Worm (Caenorhabditis elegans) whole organism, early embryonic: Measurements from ENCODE around the gene F09C6.13.

Experiments used
- B0310.2 ChIP-seq: sonication (generic microtip); optimal IDR thresholded peaks from 2 replicates; lab custom pipeline; 2016; ENCODE audit warnings: mild to moderate bottlenecking, missing genetic modification characterization, missing compliant biosample characterization
- F13C5.2 ChIP-seq: sonication (generic microtip); optimal IDR thresholded peaks from 2 replicates; lab custom pipeline; 2017; ENCODE audit warnings: mild to moderate bottlenecking, missing genetic modification characterization, inconsistent platforms, missing compliant biosample characterization
- aly-1 ChIP-seq: sonication (generic microtip); optimal IDR thresholded peaks from 2 replicates; lab custom pipeline; 2016; ENCODE audit warnings: missing genetic modification characterization, missing compliant biosample characterization
- ama-1 ChIP-seq: fragments of 150-350 bp; optimal IDR thresholded peaks from 2 replicates; lab custom pipeline; 2014
- ceh-13 ChIP-seq: fragments of 200-800 bp; sonication (Bioruptor generic); optimal IDR thresholded peaks from 2 replicates; lab custom pipeline; 2018; ENCODE audit warnings: mild to moderate bottlenecking, missing genetic modification characterization, missing compliant biosample characterization
- ceh-36 ChIP-seq: sonication (generic microtip); optimal IDR thresholded peaks from 2 replicates; lab custom pipeline; 2016; ENCODE audit warnings: missing genetic modification characterization, inconsistent platforms, missing compliant biosample characterization
- ets-7 ChIP-seq: sonication (generic microtip); optimal IDR thresholded peaks from 2 replicates; lab custom pipeline; 2016; ENCODE audit warnings: missing genotype, missing genetic modification characterization, missing compliant biosample characterization
- flt-1 ChIP-seq: fragments of 200-800 bp; sonication (Bioruptor generic); IDR thresholded peaks from 2 replicates; pipeline ENCODE4 v1.3.6; 2022; ENCODE audit warnings: missing genetic modification characterization, missing compliant biosample characterization
- hmbx-1 ChIP-seq: sonication (generic microtip); optimal IDR thresholded peaks from 2 replicates; lab custom pipeline; 2016; ENCODE audit warnings: mild to moderate bottlenecking, missing genetic modification characterization, missing compliant biosample characterization
- hmg-4 ChIP-seq: fragments of 200-800 bp; sonication (Bioruptor generic); optimal IDR thresholded peaks from 2 replicates; lab custom pipeline; 2018; ENCODE audit warnings: mild to moderate bottlenecking, missing genetic modification characterization, missing compliant biosample characterization
- hnd-1 ChIP-seq: sonication (generic microtip); optimal IDR thresholded peaks from 2 replicates; lab custom pipeline; 2016; ENCODE audit warnings: missing genetic modification characterization, missing compliant biosample characterization
- pes-1 ChIP-seq: fragments of 200-800 bp; sonication (Bioruptor generic); IDR thresholded peaks from 2 replicates; pipeline ENCODE4 v1.3.6; 2022; ENCODE audit warnings: missing genetic modification reagents, missing genetic modification characterization, missing compliant biosample characterization
- scrt-1 ChIP-seq: fragments of 200-800 bp; sonication (Bioruptor generic); IDR thresholded peaks from 2 replicates; pipeline ENCODE4 v1.3.6; 2022; ENCODE audit warnings: missing genetic modification characterization, missing compliant biosample characterization
- sea-1 ChIP-seq: fragments of 200-800 bp; sonication (Bioruptor generic); conservative IDR thresholded peaks from 2 replicates; pipeline ENCODE4 v1.3.6; 2022; ENCODE audit warnings: missing genetic modification characterization, missing compliant biosample characterization
- tbx-11 ChIP-seq: fragments of 200-800 bp; sonication (Bioruptor generic); IDR thresholded peaks from 2 replicates; pipeline ENCODE4 v1.3.6; 2022; ENCODE audit warnings: missing genetic modification characterization, missing compliant biosample characterization
- tbx-37 ChIP-seq: fragments of 200-800 bp; sonication (Bioruptor generic); conservative IDR thresholded peaks from 2 replicates; pipeline ENCODE4 v1.3.6; 2022; ENCODE audit warnings: missing genetic modification reagents, missing genetic modification characterization, missing compliant biosample characterization
- tra-4 ChIP-seq: sonication (generic microtip); optimal IDR thresholded peaks from 2 replicates; lab custom pipeline; 2017; ENCODE audit warnings: missing genetic modification characterization, missing compliant biosample characterization

The F09C6.13 gene

DNA sequence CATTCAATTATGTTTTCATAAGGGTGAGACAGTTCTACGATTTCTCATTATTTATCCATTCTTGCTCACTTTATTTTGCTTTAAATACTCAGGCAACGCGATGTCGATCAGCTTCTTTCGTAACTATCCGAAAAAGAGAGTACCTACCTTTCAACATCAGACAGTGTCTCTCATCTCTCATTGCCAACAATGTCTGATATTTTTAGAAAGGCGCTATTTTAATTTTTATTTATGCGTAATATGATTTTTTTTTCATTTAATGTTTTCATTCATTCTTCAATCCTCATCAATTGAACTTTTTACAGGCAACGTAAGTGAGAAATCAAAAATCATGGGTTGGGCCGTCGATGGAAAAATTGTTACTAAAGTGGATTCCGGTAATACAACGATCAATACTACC lies at the start of gene F09C6.13:
F09C6.13 (plus strand) TSS at position 301 of the 400 bp plus-strand sequence.
- TF ChIP-seq ceh-36 (tag; lab: Kevin White, UChicago) (no peak), pes-1 (no peak), aly-1 (tag; lab: Kevin White, UChicago) (no peak), ceh-13 (GFP tag; lab: Kevin White, UChicago) (no peak), sea-1 (no peak), hmbx-1 (tag; lab: Kevin White, UChicago) (no peak), scrt-1 (GFP tag; lab: Robert Waterston, UW) (no peak)

DNA sequence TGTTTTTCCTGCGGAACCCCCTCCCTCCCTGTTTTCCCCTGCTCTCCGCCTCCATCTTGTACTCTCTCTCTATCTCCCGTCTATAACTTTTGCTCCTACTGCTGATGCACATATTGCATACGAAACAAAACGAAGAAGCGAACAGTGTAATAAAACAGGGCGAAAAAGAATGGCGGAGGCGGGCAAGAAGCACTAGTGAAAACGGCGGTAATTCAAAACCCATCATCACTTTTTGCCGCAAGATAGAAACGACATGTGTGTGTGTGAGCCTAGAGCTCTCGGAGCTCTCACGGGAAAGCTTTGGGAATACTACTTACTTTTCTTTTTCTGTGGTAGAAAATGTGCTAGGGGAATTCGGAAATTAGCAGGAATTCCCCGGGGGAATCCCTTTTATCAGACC lies 48.7 kb upstream of the F09C6.13 start:
- TF ChIP-seq ets-7 (tag; lab: Kevin White, UChicago): no peak
- TF ChIP-seq F13C5.2: no peak
- no peak for TF ChIP-seq tbx-11 (GFP tag; lab: Robert Waterston, UW)
- TF ChIP-seq flt-1: no peak

DNA sequence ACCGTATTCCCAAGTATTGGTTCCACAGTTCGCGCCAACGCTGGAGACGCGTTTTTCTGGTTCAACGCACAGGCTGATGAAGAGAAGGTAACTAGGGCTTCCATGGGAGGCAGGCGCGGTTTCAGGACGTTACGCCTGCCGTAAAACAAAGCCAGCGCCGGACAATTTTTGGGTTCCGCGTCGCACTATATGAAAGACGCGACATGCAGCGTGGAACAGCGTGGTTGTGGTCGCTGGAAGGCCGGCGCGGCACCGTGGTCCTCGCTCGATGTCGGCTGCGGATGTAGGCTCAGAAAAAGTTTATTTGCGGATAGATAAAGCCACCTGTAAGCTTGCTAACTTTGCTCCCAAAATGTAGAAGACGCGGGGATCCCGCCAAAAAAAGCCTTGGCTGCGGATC lies 46.4 kb upstream of the F09C6.13 start:
- TF ChIP-seq tbx-37 (no peak), ceh-13 (GFP tag; lab: Kevin White, UChicago) (no peak), hmbx-1 (tag; lab: Kevin White, UChicago) (no peak), ama-1 (lab: Kevin White, UChicago) (no peak), tbx-11 (GFP tag; lab: Robert Waterston, UW) (no peak), pes-1 (no peak), scrt-1 (GFP tag; lab: Robert Waterston, UW) (no peak), F13C5.2 (no peak), hmg-4 (GFP tag; lab: Kevin White, UChicago) (no peak), flt-1 (no peak), ceh-36 (tag; lab: Kevin White, UChicago) (no peak), tra-4 (no peak), aly-1 (tag; lab: Kevin White, UChicago) (no peak)

DNA sequence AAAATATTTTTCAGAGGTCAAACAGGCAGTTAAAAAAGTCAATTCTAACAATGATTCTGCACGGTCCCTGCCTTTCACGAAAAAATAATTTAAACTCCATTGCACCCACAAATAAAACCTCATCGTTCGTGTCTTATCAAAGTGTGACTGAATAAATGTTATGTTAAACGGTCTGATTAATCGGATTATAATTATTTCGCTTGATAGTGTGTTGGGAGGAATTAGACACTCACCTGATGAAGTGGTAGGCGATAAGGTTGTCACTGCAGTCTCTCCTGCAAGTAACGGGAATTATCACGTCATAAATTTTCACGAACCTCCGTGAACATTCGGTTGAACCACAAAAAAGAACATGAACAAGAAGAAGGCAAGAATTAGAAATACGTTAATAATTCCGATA lies 44.6 kb upstream of the F09C6.13 start:
- TF ChIP-seq flt-1 (no peak), sea-1 (no peak), hnd-1 (tag; lab: Kevin White, UChicago) (no peak)

DNA sequence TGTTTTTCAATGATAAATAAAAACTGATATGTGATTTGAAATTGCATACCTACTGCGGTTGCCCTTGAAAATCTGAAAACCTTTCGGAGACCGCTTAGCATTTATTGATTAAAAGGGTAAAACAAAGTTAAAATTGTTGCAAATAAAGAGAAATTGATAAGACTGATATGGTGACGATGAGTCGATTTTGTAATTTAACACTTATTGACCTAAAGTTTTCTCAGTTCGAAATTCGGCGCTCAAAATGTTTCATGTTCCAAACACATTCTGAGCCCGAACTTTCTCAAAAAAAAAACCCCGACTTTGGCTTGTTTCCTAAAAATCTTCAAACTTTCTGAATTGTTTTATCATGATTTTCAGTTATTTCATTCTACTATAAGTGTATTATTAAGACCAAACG lies 43.9 kb upstream of the F09C6.13 start, which contains the start of gene clec-40:
clec-40 (minus strand) TSS at position 101 of the 400 bp plus-strand sequence.
- TF ChIP-seq hmbx-1 (tag; lab: Kevin White, UChicago): no peak
- no peak for TF ChIP-seq ama-1 (lab: Kevin White, UChicago)
- TF ChIP-seq flt-1: no peak
- TF ChIP-seq hmg-4 (GFP tag; lab: Kevin White, UChicago): no peak
- TF ChIP-seq pes-1: no peak
- no peak for TF ChIP-seq B0310.2 (tag; lab: Kevin White, UChicago)
- TF ChIP-seq tbx-11 (GFP tag; lab: Robert Waterston, UW): no peak
- no peak for TF ChIP-seq hnd-1 (tag; lab: Kevin White, UChicago)
- TF ChIP-seq tbx-37: no peak
- TF ChIP-seq ceh-13 (GFP tag; lab: Kevin White, UChicago): no peak
- TF ChIP-seq sea-1: no peak
- TF ChIP-seq ets-7 (tag; lab: Kevin White, UChicago): no peak
- TF ChIP-seq tra-4: no peak
- TF ChIP-seq ceh-36 (tag; lab: Kevin White, UChicago): no peak
- TF ChIP-seq aly-1 (tag; lab: Kevin White, UChicago): no peak
- TF ChIP-seq scrt-1 (GFP tag; lab: Robert Waterston, UW): no peak

DNA sequence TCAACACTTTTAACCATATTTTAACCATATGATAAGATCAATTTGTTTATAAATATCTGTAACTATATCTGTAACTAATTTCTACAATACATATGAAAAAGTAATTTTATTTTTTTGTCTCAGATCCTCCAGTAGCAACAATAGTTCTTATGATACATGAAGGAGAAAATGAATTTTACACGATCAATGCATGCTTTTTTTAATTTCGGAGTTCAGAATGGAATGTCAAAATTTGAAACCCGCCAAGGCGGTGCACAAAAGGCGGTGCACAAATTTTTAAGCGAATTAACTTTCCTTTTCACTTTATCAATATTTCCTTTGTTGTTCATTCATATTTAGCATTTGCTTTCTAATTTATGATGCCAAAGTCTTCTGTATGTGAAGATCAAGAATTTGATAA lies 41.9 kb upstream of the F09C6.13 start, which contains the start of gene clec-25:
clec-25 (plus strand) TSS at position 301 of the 400 bp plus-strand sequence.
- no peak for TF ChIP-seq aly-1 (tag; lab: Kevin White, UChicago)
- TF ChIP-seq ceh-36 (tag; lab: Kevin White, UChicago): no peak
- TF ChIP-seq tbx-11 (GFP tag; lab: Robert Waterston, UW): no peak
- no peak for TF ChIP-seq scrt-1 (GFP tag; lab: Robert Waterston, UW)
- TF ChIP-seq pes-1: no peak
- no peak for TF ChIP-seq hmg-4 (GFP tag; lab: Kevin White, UChicago)
- TF ChIP-seq flt-1: no peak
- TF ChIP-seq B0310.2 (tag; lab: Kevin White, UChicago): no peak
- TF ChIP-seq tra-4: no peak
- TF ChIP-seq F13C5.2: no peak
- TF ChIP-seq ama-1 (lab: Kevin White, UChicago): no peak
- TF ChIP-seq hmbx-1 (tag; lab: Kevin White, UChicago): no peak

DNA sequence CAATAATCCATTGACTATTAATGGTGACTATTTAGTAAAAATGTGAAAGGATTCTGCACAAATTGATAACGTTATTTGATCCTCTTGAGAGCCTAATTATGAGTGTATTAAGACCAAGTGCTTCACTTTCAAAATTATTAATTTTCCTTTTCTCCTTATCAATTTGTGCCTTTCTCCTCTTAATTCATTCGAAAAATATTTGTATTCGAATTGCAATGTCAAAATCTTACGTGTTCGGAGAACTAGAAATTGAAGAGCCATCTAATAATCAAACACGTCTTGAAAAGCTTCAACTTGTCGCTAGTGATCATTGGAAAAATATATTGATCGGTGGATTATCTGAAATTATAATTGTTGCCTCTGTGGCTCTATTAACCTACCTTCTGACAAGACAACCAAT lies 36.3 kb upstream of the F09C6.13 start, which contains the start of the genes clec-36 and clec-26:
clec-36 (minus strand) TSS at position 101 of the 400 bp plus-strand sequence.
clec-26 (plus strand) TSS at position 114 of the 400 bp plus-strand sequence.
- TF ChIP-seq B0310.2 (tag; lab: Kevin White, UChicago): no peak
- no peak for TF ChIP-seq sea-1
- no peak for TF ChIP-seq F13C5.2
- no peak for TF ChIP-seq pes-1
- TF ChIP-seq scrt-1 (GFP tag; lab: Robert Waterston, UW): no peak

DNA sequence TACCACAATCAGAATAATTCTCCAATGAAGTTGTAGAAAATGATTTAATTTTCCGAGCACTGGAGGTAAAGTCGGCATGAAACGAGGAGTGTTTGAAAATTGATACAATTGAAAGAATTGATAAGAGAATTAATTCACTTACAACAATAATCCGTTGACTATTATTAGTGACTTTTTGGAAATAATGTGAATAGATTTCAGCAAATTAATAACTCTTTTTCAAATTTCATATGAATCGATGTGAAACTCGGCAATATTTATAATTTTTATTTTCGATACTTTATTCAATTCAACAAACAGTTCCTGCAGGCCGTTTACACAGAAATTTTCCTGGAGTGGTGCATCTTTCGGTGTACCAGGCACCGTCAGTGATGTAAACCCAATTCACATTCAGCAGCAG lies 32.8 kb upstream of the F09C6.13 start, which contains the start of gene clec-37:
clec-37 (minus strand) TSS at position 101 of the 400 bp plus-strand sequence.
- TF ChIP-seq tra-4 (no peak), flt-1 (no peak), scrt-1 (GFP tag; lab: Robert Waterston, UW) (no peak), F13C5.2 (no peak), B0310.2 (tag; lab: Kevin White, UChicago) (no peak), hmg-4 (GFP tag; lab: Kevin White, UChicago) (no peak), ets-7 (tag; lab: Kevin White, UChicago) (no peak), pes-1 (no peak), sea-1 (no peak), tbx-11 (GFP tag; lab: Robert Waterston, UW) (no peak), ceh-36 (tag; lab: Kevin White, UChicago) (no peak), hnd-1 (tag; lab: Kevin White, UChicago) (no peak), ama-1 (lab: Kevin White, UChicago) (no peak), ceh-13 (GFP tag; lab: Kevin White, UChicago) (no peak), tbx-37 (no peak)
